Worm (Caenorhabditis elegans) whole organism, young adult: Measurements from ENCODE around the gene kel-1.

ENCODE experiments used
- B0019.2 ChIP-seq: fragments of 200-800 bp; sonication (Bioruptor generic); conservative IDR thresholded peaks from 2 replicates; pipeline ENCODE4 v1.3.6; 2022; ENCODE audit warnings: missing genetic modification reagents, missing genetic modification characterization, missing compliant biosample characterization
- B0261.1 ChIP-seq: sonication (generic microtip); optimal IDR thresholded peaks from 2 replicates; lab custom pipeline; 2016; ENCODE audit warnings: mild to moderate bottlenecking, missing genetic modification characterization, moderate library complexity, missing compliant biosample characterization
- C17E4.6 ChIP-seq: fragments of 200-800 bp; sonication (Bioruptor generic); IDR thresholded peaks from 2 replicates; pipeline ENCODE4 v1.3.6; 2022; ENCODE audit warnings: missing genetic modification reagents, missing genetic modification characterization, missing compliant biosample characterization
- D2030.7 ChIP-seq: fragments of 200-800 bp; sonication (Bioruptor generic); IDR thresholded peaks from 2 replicates; pipeline ENCODE4 v1.3.6; 2022; ENCODE audit warnings: missing genetic modification reagents, missing genetic modification characterization, missing compliant biosample characterization
- F39B2.1 ChIP-seq: fragments of 200-800 bp; sonication (Bioruptor generic); IDR thresholded peaks from 2 replicates; pipeline ENCODE4 v1.3.6; 2022; ENCODE audit warnings: missing genetic modification reagents, missing genetic modification characterization, missing compliant biosample characterization
- F57A8.1 ChIP-seq: fragments of 200-800 bp; sonication (Bioruptor generic); optimal IDR thresholded peaks from 2 replicates; lab custom pipeline; 2018; ENCODE audit warnings: mild to moderate bottlenecking, missing genetic modification characterization, moderate library complexity, missing compliant biosample characterization
- T26A5.8 ChIP-seq: sonication (generic microtip); optimal IDR thresholded peaks from 2 replicates; lab custom pipeline; 2016; ENCODE audit warnings: missing genetic modification characterization, missing compliant biosample characterization
- Y53F4B.3 ChIP-seq: fragments of 200-800 bp; sonication (Bioruptor generic); IDR thresholded peaks from 2 replicates; pipeline ENCODE4 v1.3.6; 2022; ENCODE audit warnings: missing genetic modification reagents, missing genetic modification characterization, missing compliant biosample characterization
- Y67H2A.10 ChIP-seq: fragments of 200-800 bp; sonication (Bioruptor generic); conservative IDR thresholded peaks from 2 replicates; pipeline ENCODE4 v1.3.6; 2022; ENCODE audit warnings: missing genetic modification reagents, missing genetic modification characterization, missing compliant biosample characterization
- akir-1 ChIP-seq: fragments of 200-800 bp; sonication (Bioruptor generic); optimal IDR thresholded peaks from 2 replicates; lab custom pipeline; 2018; ENCODE audit warnings: mild to moderate bottlenecking, missing genetic modification characterization, moderate library complexity, missing compliant biosample characterization
- bed-2 ChIP-seq: fragments of 200-800 bp; sonication (Bioruptor generic); IDR thresholded peaks from 2 replicates; pipeline ENCODE4 v1.3.6; 2022; ENCODE audit warnings: missing genetic modification reagents, missing genetic modification characterization, missing compliant biosample characterization
- cebp-2 ChIP-seq: fragments of 200-800 bp; sonication (Bioruptor generic); IDR thresholded peaks from 2 replicates; pipeline ENCODE4 v1.3.6; 2022; ENCODE audit warnings: missing genetic modification characterization, missing compliant biosample characterization
- ceh-100 ChIP-seq: fragments of 200-800 bp; sonication (Bioruptor generic); IDR thresholded peaks from 2 replicates; pipeline ENCODE4 v1.3.6; 2022; ENCODE audit warnings: missing genetic modification reagents, missing genetic modification characterization, missing compliant biosample characterization
- ceh-27 ChIP-seq: fragments of 200-800 bp; sonication (Bioruptor generic); optimal IDR thresholded peaks from 2 replicates; lab custom pipeline; 2018; ENCODE audit warnings: mild to moderate bottlenecking, missing genetic modification characterization, moderate library complexity, missing compliant biosample characterization
- ceh-79 ChIP-seq: sonication (generic microtip); optimal IDR thresholded peaks from 2 replicates; lab custom pipeline; 2017; ENCODE audit warnings: mild to moderate bottlenecking, missing genetic modification characterization, missing compliant biosample characterization
- dox-1 ChIP-seq: fragments of 200-800 bp; sonication (Bioruptor generic); IDR thresholded peaks from 2 replicates; pipeline ENCODE4 v1.3.6; 2022; ENCODE audit warnings: missing genetic modification reagents, missing genetic modification characterization, missing compliant biosample characterization
- dpff-1 ChIP-seq: sonication (generic microtip); optimal IDR thresholded peaks from 2 replicates; lab custom pipeline; 2017; ENCODE audit warnings: mild to moderate bottlenecking, missing genetic modification characterization, missing compliant biosample characterization
- egl-18 ChIP-seq: fragments of 200-800 bp; sonication (Bioruptor generic); IDR thresholded peaks from 2 replicates; pipeline ENCODE4 v1.3.6; 2022; ENCODE audit warnings: missing genetic modification reagents, missing genetic modification characterization, missing compliant biosample characterization
- ets-4 ChIP-seq: fragments of 200-800 bp; sonication (Bioruptor generic); optimal IDR thresholded peaks from 2 replicates; lab custom pipeline; 2018; ENCODE audit warnings: mild to moderate bottlenecking, missing genetic modification characterization, missing compliant biosample characterization
- gei-17 ChIP-seq: fragments of 200-800 bp; sonication (Bioruptor generic); optimal IDR thresholded peaks from 2 replicates; lab custom pipeline; 2018; ENCODE audit warnings: mild to moderate bottlenecking, missing genetic modification characterization, missing compliant biosample characterization
- hlh-12 ChIP-seq: sonication (generic microtip); optimal IDR thresholded peaks from 2 replicates; lab custom pipeline; 2016; ENCODE audit warnings: missing genetic modification characterization, missing compliant biosample characterization
- hmg-1.2 ChIP-seq: fragments of 200-800 bp; sonication (Bioruptor generic); IDR thresholded peaks from 2 replicates; pipeline ENCODE4 v1.3.6; 2022; ENCODE audit warnings: missing genetic modification reagents, missing genetic modification characterization, missing compliant biosample characterization
- hmg-20 ChIP-seq: fragments of 200-800 bp; sonication (Bioruptor generic); IDR thresholded peaks from 2 replicates; pipeline ENCODE4 v1.3.6; 2022; ENCODE audit warnings: missing genetic modification reagents, missing genetic modification characterization, missing compliant biosample characterization
- let-526 ChIP-seq: fragments of 200-800 bp; sonication (Bioruptor generic); IDR thresholded peaks from 2 replicates; pipeline ENCODE4 v1.3.6; 2022; ENCODE audit warnings: missing genetic modification reagents, missing genetic modification characterization, missing compliant biosample characterization
- let-607 ChIP-seq, 2 experiments: fragments of 200-800 bp in 1 of 2; sonication (Bioruptor generic) in 1 of 2; sonication (generic microtip) in 1 of 2; optimal IDR thresholded peaks; 2 replicates each; lab custom pipeline; 2016 to 2018; ENCODE audit warnings: mild to moderate bottlenecking in 2 of 2, missing compliant biosample characterization in 2 of 2, missing genetic modification characterization in 2 of 2, moderate library complexity in 2 of 2, missing genotype in 1 of 2
- lin-26 ChIP-seq: fragments of 200-800 bp; sonication (Bioruptor generic); IDR thresholded peaks from 2 replicates; pipeline ENCODE4 v1.3.6; 2022; ENCODE audit warnings: missing genetic modification reagents, missing genetic modification characterization, missing compliant biosample characterization
- lir-1 ChIP-seq: fragments of 200-800 bp; sonication (Bioruptor generic); conservative IDR thresholded peaks from 2 replicates; pipeline ENCODE4 v1.3.6; 2022; ENCODE audit warnings: missing genetic modification reagents, missing genetic modification characterization, missing compliant biosample characterization
- lsl-1 ChIP-seq: fragments of 200-800 bp; sonication (Bioruptor generic); optimal IDR thresholded peaks from 2 replicates; lab custom pipeline; 2018; ENCODE audit warnings: mild to moderate bottlenecking, missing genetic modification characterization, moderate library complexity, missing compliant biosample characterization
- lsy-27 ChIP-seq: sonication (generic microtip); optimal IDR thresholded peaks from 2 replicates; lab custom pipeline; 2017; ENCODE audit warnings: missing genetic modification characterization, mild to moderate bottlenecking, missing compliant biosample characterization, antibody characterized with exemption, missing genotype, borderline replicate concordance; ENCODE audit not compliant: insufficient read depth
- madf-3 ChIP-seq: fragments of 200-800 bp; sonication (Bioruptor generic); IDR thresholded peaks from 2 replicates; pipeline ENCODE4 v1.3.6; 2022; ENCODE audit warnings: missing genetic modification reagents, missing genetic modification characterization, missing compliant biosample characterization
- madf-8 ChIP-seq: fragments of 200-800 bp; sonication (Bioruptor generic); conservative IDR thresholded peaks from 2 replicates; pipeline ENCODE4 v1.3.6; 2022; ENCODE audit warnings: missing genetic modification reagents, missing genetic modification characterization, missing compliant biosample characterization
- mxl-1 ChIP-seq: sonication (generic microtip); optimal IDR thresholded peaks from 2 replicates; lab custom pipeline; 2016; ENCODE audit warnings: missing genetic modification characterization, missing compliant biosample characterization
- nfya-2 ChIP-seq: fragments of 200-800 bp; sonication (Bioruptor generic); IDR thresholded peaks from 2 replicates; pipeline ENCODE4 v1.3.6; 2022; ENCODE audit warnings: missing genetic modification reagents, missing genetic modification characterization, missing compliant biosample characterization
- nfyb-1 ChIP-seq: fragments of 200-800 bp; sonication (Bioruptor generic); IDR thresholded peaks from 2 replicates; pipeline ENCODE4 v1.3.6; 2022; ENCODE audit warnings: missing genetic modification reagents, missing genetic modification characterization, missing compliant biosample characterization
- nhr-120 ChIP-seq: fragments of 200-800 bp; sonication (Bioruptor generic); IDR thresholded peaks from 2 replicates; pipeline ENCODE4 v1.3.6; 2022; ENCODE audit warnings: missing genetic modification characterization, missing compliant biosample characterization
- nhr-27 ChIP-seq: fragments of 200-800 bp; sonication (Bioruptor generic); optimal IDR thresholded peaks from 2 replicates; lab custom pipeline; 2018; ENCODE audit warnings: mild to moderate bottlenecking, missing genetic modification characterization, moderate library complexity, missing compliant biosample characterization
- nhr-80 ChIP-seq: sonication (generic microtip); optimal IDR thresholded peaks from 2 replicates; lab custom pipeline; 2016; ENCODE audit warnings: missing genetic modification characterization, missing compliant biosample characterization
- pha-4 ChIP-seq: fragments of 150-350 bp; sonication (generic microtip); optimal IDR thresholded peaks from 2 replicates; lab custom pipeline; 2014; ENCODE audit warnings: missing biosample characterization, missing genetic modification reagents, missing genetic modification characterization
- rcor-1 ChIP-seq: fragments of 200-800 bp; sonication (Bioruptor generic); IDR thresholded peaks from 2 replicates; pipeline ENCODE4 v1.3.6; 2022; ENCODE audit warnings: missing genetic modification reagents, missing genetic modification characterization, missing compliant biosample characterization
- repo-1 ChIP-seq: sonication (generic microtip); optimal IDR thresholded peaks from 2 replicates; lab custom pipeline; 2017; ENCODE audit warnings: mild to moderate bottlenecking, missing genetic modification characterization, missing compliant biosample characterization
- sdz-38 ChIP-seq: sonication (generic microtip); optimal IDR thresholded peaks from 2 replicates; lab custom pipeline; 2016; ENCODE audit warnings: missing genotype, missing genetic modification characterization, missing compliant biosample characterization
- somi-1 ChIP-seq: fragments of 200-800 bp; sonication (Bioruptor generic); optimal IDR thresholded peaks from 2 replicates; lab custom pipeline; 2018; ENCODE audit warnings: mild to moderate bottlenecking, missing genetic modification characterization, missing compliant biosample characterization
- tbp1 ChIP-seq: fragments of 200-800 bp; sonication (Bioruptor generic); optimal IDR thresholded peaks from 2 replicates; lab custom pipeline; 2018; ENCODE audit warnings: mild to moderate bottlenecking, missing genetic modification characterization, missing compliant biosample characterization
- tbx-9 ChIP-seq: sonication (generic microtip); optimal IDR thresholded peaks from 2 replicates; lab custom pipeline; 2016; ENCODE audit warnings: borderline replicate concordance, missing genetic modification characterization, inconsistent platforms, missing compliant biosample characterization
- tlf-1 ChIP-seq: fragments of 200-800 bp; sonication (Bioruptor generic); optimal IDR thresholded peaks from 2 replicates; lab custom pipeline; 2018; ENCODE audit warnings: mild to moderate bottlenecking, missing genetic modification characterization, missing compliant biosample characterization
- unc-130 ChIP-seq: sonication (generic microtip); optimal IDR thresholded peaks from 2 replicates; lab custom pipeline; 2016; ENCODE audit warnings: missing genetic modification reagents, missing genetic modification characterization, missing compliant biosample characterization
- unc-62 ChIP-seq: fragments of 150-350 bp; optimal IDR thresholded peaks from 2 replicates; lab custom pipeline; 2014; ENCODE audit warnings: missing biosample characterization, missing genetic modification reagents, missing genetic modification characterization
- ztf-26 ChIP-seq: sonication (generic microtip); optimal IDR thresholded peaks from 2 replicates; lab custom pipeline; 2017; ENCODE audit warnings: missing genetic modification characterization, missing compliant biosample characterization
- ztf-3 ChIP-seq: fragments of 200-800 bp; sonication (Bioruptor generic); optimal IDR thresholded peaks from 2 replicates; lab custom pipeline; 2018; ENCODE audit warnings: mild to moderate bottlenecking, missing genetic modification characterization, missing compliant biosample characterization

kel-1 gene

DNA sequence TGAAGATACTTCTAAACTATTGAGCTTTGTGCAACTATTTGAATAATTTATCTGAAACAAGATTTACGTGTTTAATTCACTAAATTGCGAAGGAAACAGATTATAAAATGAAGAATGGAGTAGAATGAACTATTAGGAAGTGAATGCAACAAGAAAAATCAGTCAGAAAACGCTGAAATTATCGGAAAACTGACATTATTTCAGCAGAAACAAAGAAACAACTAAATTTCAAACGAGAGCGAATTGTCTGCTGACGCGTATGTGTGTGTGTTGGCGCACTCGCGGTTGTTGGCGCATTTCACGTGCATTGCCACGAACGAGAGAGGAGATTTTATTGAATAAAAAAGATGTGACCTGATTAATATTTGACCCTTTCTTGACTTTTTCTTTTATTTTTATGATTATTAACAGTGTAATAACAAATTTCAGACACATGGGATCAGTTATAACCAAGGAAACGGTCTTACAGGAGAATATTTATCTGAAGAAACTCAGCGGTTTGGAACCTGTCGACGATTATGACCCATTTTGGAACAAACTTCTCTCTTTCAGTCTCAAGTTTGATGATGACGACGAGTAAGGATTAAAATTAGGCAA lies 12.8 kb upstream of the kel-1 start, which contains the start of the genes trr-1 and C47D12.2:
Gene trr-1, minus strand, starts transcription at position 51 of the 597 bp plus-strand sequence.
Gene C47D12.2, plus strand, starts transcription at position 430 of the 597 bp plus-strand sequence.
- TF ChIP-seq lir-1 (GFP tag; lab: Robert Waterston, UW) (no peak), hmg-20 (GFP tag; lab: Robert Waterston, UW) (no peak), F39B2.1 (GFP tag; lab: Robert Waterston, UW) (no peak), cebp-2 (no peak), lsy-27 (tag; lab: Kevin White, UChicago) (no peak), ceh-27 (GFP tag; lab: Kevin White, UChicago) (no peak), madf-8 (GFP tag; lab: Robert Waterston, UW) (no peak), B0261.1 (tag; lab: Kevin White, UChicago) (no peak), pha-4 (tag; lab: Kevin White, UChicago) (no peak), lin-26 (no peak), repo-1 (tag; lab: Kevin White, UChicago) (no peak), Y67H2A.10 (GFP tag; lab: Robert Waterston, UW) (no peak), B0019.2 (GFP tag; lab: Robert Waterston, UW) (no peak), Y53F4B.3 (GFP tag; lab: Robert Waterston, UW) (no peak), nfyb-1 (no peak), C17E4.6 (GFP tag; lab: Robert Waterston, UW) (no peak), madf-3 (GFP tag; lab: Robert Waterston, UW) (no peak), dpff-1 (tag; lab: Kevin White, UChicago) (no peak), tbx-9 (tag; lab: Kevin White, UChicago) (no peak), hmg-1.2 (GFP tag; lab: Robert Waterston, UW) (peak; percentile 36; the same call in 1 of the 2 replicates), ceh-79 (tag; lab: Kevin White, UChicago) (no peak), tbp1 (GFP tag; lab: Kevin White, UChicago) (peak; percentile 35), D2030.7 (GFP tag; lab: Robert Waterston, UW) (peak; percentile 34; the same call in 1 of the 2 replicates), T26A5.8 (no peak), lsl-1 (GFP tag; lab: Kevin White, UChicago) (peak; percentile 68), nfya-2 (GFP tag; lab: Robert Waterston, UW) (no peak), F57A8.1 (GFP tag; lab: Kevin White, UChicago) (no peak), dox-1 (GFP tag; lab: Robert Waterston, UW) (peak; percentile 82), rcor-1 (GFP tag; lab: Robert Waterston, UW) (peak; percentile 32; the same call in 1 of the 2 replicates), egl-18 (GFP tag; lab: Robert Waterston, UW) (no peak), nhr-27 (tag; lab: Kevin White, UChicago) (no peak), bed-2 (no peak), somi-1 (GFP tag; lab: Kevin White, UChicago) (no peak), ztf-3 (GFP tag; lab: Kevin White, UChicago) (no peak), ztf-26 (no peak), hlh-12 (tag; lab: Kevin White, UChicago) (no peak), let-607 (tag; optimal IDR thresholded peaks at IDR 0.05; lab: Kevin White, UChicago) (no peak), mxl-1 (tag; lab: Kevin White, UChicago) (no peak), ets-4 (GFP tag; lab: Kevin White, UChicago) (no peak), let-526 (GFP tag; lab: Robert Waterston, UW) (no peak), sdz-38 (tag; lab: Kevin White, UChicago) (no peak), tlf-1 (GFP tag; lab: Kevin White, UChicago) (peak; percentile 32), unc-62 (no peak), unc-130 (GFP tag; lab: Kevin White, UChicago) (no peak), nhr-120 (no peak), nhr-80 (peak; percentile 42), akir-1 (GFP tag; lab: Kevin White, UChicago) (no peak), ceh-100 (GFP tag; lab: Robert Waterston, UW) (no peak), gei-17 (GFP tag; lab: Kevin White, UChicago) (no peak)
